Fruit fly (Drosophila melanogaster) whole organism, embryonic: Measurements from ENCODE around the gene DNAlig4.
A peak's percentile ranks its signal among the peaks of the same experiment; 100 is the strongest.

Experiments
- Adf1 ChIP-seq: fragments of 200-800 bp; sonication (Bioruptor generic); IDR thresholded peaks from 2 replicates; pipeline ENCODE4 v1.3.6; 2022; ENCODE audit warnings: missing biosample characterization, missing genetic modification characterization
- Aef1 ChIP-seq: fragments of 200-800 bp; sonication (Bioruptor generic); IDR thresholded peaks from 3 replicates; pipeline ENCODE4 v1.3.6; 2022; ENCODE audit warnings: missing biosample characterization, missing genetic modification characterization
- Atf3 ChIP-seq: fragments of 200-800 bp; sonication (Bioruptor generic); optimal IDR thresholded peaks from 3 replicates; lab custom pipeline; 2016; ENCODE audit warnings: missing biosample characterization, missing genetic modification characterization
- Awh ChIP-seq: fragments of 200-800 bp; sonication (Bioruptor generic); IDR thresholded peaks from 2 replicates; pipeline ENCODE4, ENCODE4 v1.3.6; 2022; ENCODE audit warnings: missing biosample characterization, missing genetic modification characterization
- CG10321 ChIP-seq: fragments of 200-800 bp; sonication (Bioruptor generic); IDR thresholded peaks from 2 replicates; pipeline ENCODE4 v1.3.6; 2022; ENCODE audit warnings: missing biosample characterization, missing genetic modification characterization
- CG11398 ChIP-seq: fragments of 200-800 bp; sonication (Bioruptor generic); optimal IDR thresholded peaks from 2 replicates; lab custom pipeline; 2016; ENCODE audit warnings: missing biosample characterization, missing genetic modification characterization
- CG12769 ChIP-seq: fragments of 200-800 bp; sonication (Bioruptor generic); optimal IDR thresholded peaks from 2 replicates; lab custom pipeline; 2019; ENCODE audit warnings: missing biosample characterization, mild to moderate bottlenecking, missing genetic modification characterization, moderate library complexity
- CG13894 ChIP-seq: fragments of 200-800 bp; sonication (Bioruptor generic); optimal IDR thresholded peaks from 3 replicates; lab custom pipeline; 2018; ENCODE audit warnings: missing biosample characterization, mild to moderate bottlenecking, missing genetic modification characterization, moderate library complexity
- CG16863 ChIP-seq: fragments of 200-800 bp; sonication (Bioruptor generic); optimal IDR thresholded peaks from 3 replicates; lab custom pipeline; 2016; ENCODE audit warnings: missing biosample characterization, missing genetic modification characterization
- CG2129 ChIP-seq: fragments of 200-800 bp; sonication (Bioruptor generic); IDR thresholded peaks from 2 replicates; pipeline ENCODE4 v1.3.6; 2022; ENCODE audit warnings: missing biosample characterization, missing genetic modification characterization; ENCODE audit not compliant: partially characterized antibody
- CG2678 ChIP-seq: fragments of 200-800 bp; sonication (Bioruptor generic); optimal IDR thresholded peaks from 3 replicates; lab custom pipeline; 2019; ENCODE audit warnings: missing biosample characterization, mild to moderate bottlenecking, missing genetic modification characterization, moderate library complexity
- CG6683 ChIP-seq: fragments of 200-800 bp; sonication (Bioruptor generic); optimal IDR thresholded peaks from 2 replicates; lab custom pipeline; 2017; ENCODE audit warnings: missing biosample characterization, mild to moderate bottlenecking, missing genetic modification characterization, missing genetic modification reagents
- CG7839 ChIP-seq: fragments of 200-800 bp; sonication (Bioruptor generic); optimal IDR thresholded peaks from 3 replicates; lab custom pipeline; 2018; ENCODE audit warnings: missing biosample characterization, mild to moderate bottlenecking, missing genetic modification characterization, moderate library complexity
- CG8924 ChIP-seq: fragments of 200-800 bp; optimal IDR thresholded peaks from 3 replicates; lab custom pipeline; 2019; ENCODE audit warnings: missing biosample characterization, mild to moderate bottlenecking, missing genetic modification characterization, moderate library complexity
- Ets97D ChIP-seq: fragments of 200-800 bp; sonication (Bioruptor generic); optimal IDR thresholded peaks from 3 replicates; lab custom pipeline; 2016; ENCODE audit warnings: missing biosample characterization, missing genetic modification characterization
- Fer1 ChIP-seq: fragments of 200-800 bp; sonication (Bioruptor generic); optimal IDR thresholded peaks from 2 replicates; lab custom pipeline; 2017; ENCODE audit warnings: missing biosample characterization, mild to moderate bottlenecking, missing genetic modification characterization
- Gsc ChIP-seq: fragments of 200-800 bp; sonication (Bioruptor generic); IDR thresholded peaks from 2 replicates; pipeline ENCODE4 v1.3.6; 2022; ENCODE audit warnings: missing biosample characterization, missing genetic modification characterization
- H15 ChIP-seq: fragments of 200-800 bp; sonication (Bioruptor generic); IDR thresholded peaks from 3 replicates; pipeline ENCODE4 v1.3.6; 2022; ENCODE audit warnings: missing biosample characterization, missing genetic modification characterization
- HLHmδ ChIP-seq: fragments of 200-800 bp; sonication (Bioruptor generic); optimal IDR thresholded peaks from 2 replicates; lab custom pipeline; 2018; ENCODE audit warnings: missing biosample characterization, mild to moderate bottlenecking, missing genetic modification characterization, moderate library complexity
- Hey ChIP-seq: fragments of 200-800 bp; sonication (Bioruptor generic); optimal IDR thresholded peaks from 3 replicates; lab custom pipeline; 2018; ENCODE audit warnings: missing biosample characterization, mild to moderate bottlenecking, missing genetic modification characterization
- Mad ChIP-seq: fragments of 200-800 bp; sonication (Bioruptor generic); optimal IDR thresholded peaks from 2 replicates; lab custom pipeline; 2016; ENCODE audit warnings: missing biosample characterization, missing genetic modification characterization
- NC2β ChIP-seq: fragments of 200-800 bp; sonication (Bioruptor generic); optimal IDR thresholded peaks from 2 replicates; lab custom pipeline; 2016; ENCODE audit warnings: missing biosample characterization, missing genetic modification characterization
- Oli ChIP-seq: fragments of 200-800 bp; sonication (Bioruptor generic); optimal IDR thresholded peaks from 2 replicates; lab custom pipeline; 2018; ENCODE audit warnings: missing biosample characterization, mild to moderate bottlenecking, missing genetic modification characterization, moderate library complexity
- PHDP ChIP-seq: fragments of 200-800 bp; sonication (Bioruptor generic); optimal IDR thresholded peaks from 3 replicates; lab custom pipeline; 2018; ENCODE audit warnings: missing biosample characterization, mild to moderate bottlenecking, missing genetic modification characterization, moderate library complexity
- Rfx ChIP-seq: fragments of 200-800 bp; sonication (Bioruptor generic); IDR thresholded peaks from 2 replicates; pipeline ENCODE4 v1.3.6; 2022; ENCODE audit warnings: missing biosample characterization, missing genetic modification characterization
- Spps ChIP-seq: fragments of 200-800 bp; sonication (Bioruptor generic); optimal IDR thresholded peaks from 2 replicates; lab custom pipeline; 2018; ENCODE audit warnings: missing biosample characterization, mild to moderate bottlenecking, missing genetic modification characterization
- amos ChIP-seq: fragments of 200-800 bp; sonication (Bioruptor generic); IDR thresholded peaks from 2 replicates; pipeline ENCODE4 v1.3.6; 2022; ENCODE audit warnings: missing biosample characterization, missing genetic modification characterization; ENCODE audit not compliant: partially characterized antibody
- az2 ChIP-seq: fragments of 200-800 bp; sonication (Bioruptor generic); optimal IDR thresholded peaks from 3 replicates; lab custom pipeline; 2016; ENCODE audit warnings: missing biosample characterization, missing genetic modification characterization
- cg ChIP-seq: fragments of 200-800 bp; sonication (Bioruptor generic); optimal IDR thresholded peaks from 3 replicates; lab custom pipeline; 2019; ENCODE audit warnings: missing biosample characterization, mild to moderate bottlenecking, missing genetic modification characterization, moderate library complexity
- chif ChIP-seq, 2 experiments: fragments of 200-800 bp; sonication (Bioruptor generic); optimal IDR thresholded peaks; 3 replicates each; lab custom pipeline; 2016; ENCODE audit warnings: missing biosample characterization in 2 of 2, missing genetic modification characterization in 2 of 2
- dati ChIP-seq: fragments of 200-800 bp; sonication (Bioruptor generic); IDR thresholded peaks from 2 replicates; pipeline ENCODE4 v1.3.6; 2022; ENCODE audit warnings: missing biosample characterization, missing genetic modification characterization
- dimm ChIP-seq: fragments of 200-800 bp; sonication (Bioruptor generic); IDR thresholded peaks from 2 replicates; pipeline ENCODE4 v1.3.6; 2022; ENCODE audit warnings: missing biosample characterization, missing genetic modification characterization
- dmrt99B ChIP-seq: fragments of 200-800 bp; sonication (Bioruptor generic); optimal IDR thresholded peaks from 2 replicates; lab custom pipeline; 2018; ENCODE audit warnings: missing biosample characterization, mild to moderate bottlenecking, missing genetic modification characterization, moderate library complexity
- emc ChIP-seq: fragments of 200-800 bp; sonication (Bioruptor generic); optimal IDR thresholded peaks from 2 replicates; lab custom pipeline; 2016; ENCODE audit warnings: missing biosample characterization, missing genetic modification characterization
- fd102C ChIP-seq: fragments of 200-800 bp; sonication (Bioruptor generic); optimal IDR thresholded peaks from 2 replicates; lab custom pipeline; 2018; ENCODE audit warnings: missing biosample characterization, mild to moderate bottlenecking, missing genetic modification characterization, moderate library complexity
- fd3F ChIP-seq: fragments of 200-800 bp; sonication (Bioruptor generic); optimal IDR thresholded peaks from 2 replicates; lab custom pipeline; 2018; ENCODE audit warnings: missing biosample characterization, mild to moderate bottlenecking, missing genetic modification characterization, moderate library complexity
- gfzf ChIP-seq: fragments of 200-800 bp; sonication (Bioruptor generic); optimal IDR thresholded peaks from 2 replicates; lab custom pipeline; 2016; ENCODE audit warnings: missing biosample characterization, mild to moderate bottlenecking, missing genetic modification characterization, moderate library complexity
- gsb-n ChIP-seq: fragments of 200-800 bp; sonication (Bioruptor generic); optimal IDR thresholded peaks from 3 replicates; lab custom pipeline; 2018; ENCODE audit warnings: missing biosample characterization, mild to moderate bottlenecking, missing genetic modification characterization
- gt ChIP-seq: fragments of 200-800 bp; sonication (Bioruptor generic); IDR thresholded peaks from 2 replicates; pipeline ENCODE4 v1.3.6; 2022; ENCODE audit warnings: missing biosample characterization, missing genetic modification characterization
- jigr1 ChIP-seq: fragments of 200-800 bp; sonication (Bioruptor generic); IDR thresholded peaks from 3 replicates; pipeline ENCODE4 v1.3.6; 2022; ENCODE audit warnings: missing biosample characterization, missing genetic modification characterization
- jing ChIP-seq: fragments of 200-800 bp; sonication (Bioruptor generic); optimal IDR thresholded peaks from 2 replicates; lab custom pipeline; 2018; ENCODE audit warnings: missing biosample characterization, mild to moderate bottlenecking, missing genetic modification characterization
- kay ChIP-seq: fragments of 200-800 bp; sonication (Bioruptor generic); optimal IDR thresholded peaks from 2 replicates; lab custom pipeline; 2016; ENCODE audit warnings: missing biosample characterization, missing genetic modification characterization
- luna ChIP-seq: fragments of 200-800 bp; sonication (Bioruptor generic); optimal IDR thresholded peaks from 2 replicates; lab custom pipeline; 2016; ENCODE audit warnings: missing biosample characterization, missing genetic modification characterization
- org-1 ChIP-seq: fragments of 200-800 bp; sonication (Bioruptor generic); optimal IDR thresholded peaks from 2 replicates; lab custom pipeline; 2017; ENCODE audit warnings: missing biosample characterization, missing genetic modification characterization
- prd ChIP-seq, 3 experiments: fragments of >200 bp in 2 of 3; fragments of 200-800 bp in 1 of 3; sonication (Bioruptor generic) in 1 of 3; optimal IDR thresholded peaks in 2 of 3; IDR thresholded peaks in 1 of 3; 2 replicates in 2 of 3; 3 replicates in 1 of 3; pipeline versions ENCODE4 v1.3.6 to Lab custom; 2017 to 2022; ENCODE audit warnings: missing biosample characterization in 1 of 3, missing genetic modification characterization in 1 of 3
- salm ChIP-seq: fragments of 200-800 bp; sonication (Bioruptor generic); optimal IDR thresholded peaks from 2 replicates; lab custom pipeline; 2018; ENCODE audit warnings: missing biosample characterization, mild to moderate bottlenecking, missing genetic modification characterization
- sd ChIP-seq: fragments of 200-800 bp; sonication (Bioruptor generic); optimal IDR thresholded peaks from 3 replicates; lab custom pipeline; 2018; ENCODE audit warnings: missing biosample characterization, mild to moderate bottlenecking, missing genetic modification characterization, moderate library complexity
- twi ChIP-seq: fragments of 200-800 bp; optimal IDR thresholded peaks from 2 replicates; lab custom pipeline; 2019; ENCODE audit warnings: missing biosample characterization, mild to moderate bottlenecking, missing genetic modification characterization, moderate library complexity
- usp ChIP-seq: fragments of >200 bp; optimal IDR thresholded peaks from 2 replicates; lab custom pipeline; 2017; ENCODE audit warnings: missing biosample characterization, missing genetic modification characterization
- wdn ChIP-seq: fragments of 200-800 bp; sonication (Bioruptor generic); IDR thresholded peaks from 2 replicates; pipeline ENCODE4 v1.3.6; 2022; ENCODE audit warnings: missing biosample characterization, missing genetic modification characterization
- wor ChIP-seq: fragments of 200-800 bp; sonication (Bioruptor generic); IDR thresholded peaks from 2 replicates; pipeline ENCODE4 v1.3.6; 2022; ENCODE audit warnings: missing biosample characterization, missing genetic modification characterization

The DNAlig4 gene

dm6 chrX:13643961-13644360, 23.6 kb downstream of the DNAlig4 start (continued):
- TF ChIP-seq jing (GFP tag; lab: Kevin White, UChicago) (peak; percentile 37), prd (optimal IDR thresholded peaks at IDR 0.05; lab: Kevin White, UChicago) (no peak), prd (GFP tag; IDR thresholded peaks at IDR 0.05; lab: Robert Waterston, UW) (peak; percentile 81), CG12769 (tag; lab: Kevin White, UChicago) (peak; percentile 15), luna (GFP tag; lab: Kevin White, UChicago) (no peak), salm (no peak), CG8924 (tag; lab: Kevin White, UChicago) (peak; percentile 23), az2 (peak; percentile 48), CG10321 (GFP tag; lab: Robert Waterston, UW) (no peak), wdn (GFP tag; lab: Robert Waterston, UW) (no peak), HLHmδ (no peak), wor (GFP tag; lab: Robert Waterston, UW) (no peak), dimm (GFP tag; lab: Robert Waterston, UW) (0 out of 2 replicates have a peak, but pooled peaks have one; percentile 24), emc (GFP tag; lab: Kevin White, UChicago) (no peak), CG16863 (peak; percentile 43), CG13894 (tag; lab: Kevin White, UChicago) (no peak), Spps (tag; lab: Kevin White, UChicago) (peak; percentile 21), org-1 (GFP tag; lab: Kevin White, UChicago) (peak; percentile 8), Ets97D (GFP tag; lab: Kevin White, UChicago) (peak; percentile 3), Hey (tag; lab: Kevin White, UChicago) (no peak), twi (no peak), Mad (GFP tag; lab: Kevin White, UChicago) (no peak), Gsc (GFP tag; lab: Robert Waterston, UW) (no peak), chif (GFP tag; optimal IDR thresholded peaks at IDR 0.05; lab: Kevin White, UChicago) (peak in 1 of 2 experiments; percentile 51), PHDP (tag; lab: Kevin White, UChicago) (peak; percentile 45), CG2678 (tag; lab: Kevin White, UChicago) (peak; percentile 55), jigr1 (GFP tag; lab: Robert Waterston, UW) (peak; percentile 51; the same call in 1 of the 3 replicates), Aef1 (peak; percentile 70; the same call in 2 of the 3 replicates), fd3F (peak; percentile 30), amos (GFP tag; lab: Robert Waterston, UW) (no peak), kay (GFP tag; lab: Kevin White, UChicago) (no peak), gt (no peak), fd102C (GFP tag; lab: Kevin White, UChicago) (no peak), gfzf (no peak), Oli (tag; lab: Kevin White, UChicago) (peak; percentile 29), CG2129 (GFP tag; lab: Robert Waterston, UW) (no peak), NC2β (GFP tag; lab: Kevin White, UChicago) (no peak), Adf1 (GFP tag; lab: Robert Waterston, UW) (no peak), CG6683 (GFP tag; lab: Kevin White, UChicago) (no peak), cg (no peak), Atf3 (GFP tag; lab: Kevin White, UChicago) (no peak), H15 (GFP tag; lab: Robert Waterston, UW) (peak; percentile 31; the same call in 1 of the 3 replicates), dati (GFP tag; lab: Robert Waterston, UW) (no peak), Awh (GFP tag; lab: Robert Waterston, UW) (0 out of 2 replicates have a peak, but pooled peaks have one; percentile 32), CG11398 (GFP tag; lab: Kevin White, UChicago) (no peak), dmrt99B (tag; lab: Kevin White, UChicago) (peak; percentile 67), sd (no peak), CG7839 (tag; lab: Kevin White, UChicago) (peak; percentile 70), Rfx (GFP tag; lab: Robert Waterston, UW) (peak; percentile 80), Fer1 (GFP tag; lab: Kevin White, UChicago) (peak; percentile 36), gsb-n (no peak), usp (no peak)
